Fruit fly (Drosophila melanogaster) whole organism, embryonic: Measurements from ENCODE around the gene CG11700.

Experiments
- Atf3 ChIP-seq: fragments of 200-800 bp; sonication (Bioruptor generic); optimal IDR thresholded peaks from 3 replicates; lab custom pipeline; 2016; ENCODE audit warnings: missing biosample characterization, missing genetic modification characterization
- Bgb ChIP-seq: fragments of 200-800 bp; sonication (Bioruptor generic); IDR thresholded peaks from 2 replicates; pipeline ENCODE4 v1.3.6; 2022; ENCODE audit warnings: missing biosample characterization, missing genetic modification characterization; ENCODE audit not compliant: partially characterized antibody
- CG10654 ChIP-seq: fragments of 200-800 bp; sonication (Bioruptor generic); optimal IDR thresholded peaks from 2 replicates; lab custom pipeline; 2016; ENCODE audit warnings: missing biosample characterization, missing genetic modification characterization
- CG12236 ChIP-seq: fragments of 200-800 bp; sonication (Bioruptor generic); optimal IDR thresholded peaks from 2 replicates; lab custom pipeline; 2016; ENCODE audit warnings: missing biosample characterization, missing genetic modification characterization
- CG12299 ChIP-seq: fragments of 200-800 bp; sonication (Bioruptor generic); optimal IDR thresholded peaks from 2 replicates; lab custom pipeline; 2018; ENCODE audit warnings: missing biosample characterization, mild to moderate bottlenecking, missing genetic modification characterization
- CG14860 ChIP-seq: fragments of 200-800 bp; sonication (Bioruptor generic); IDR thresholded peaks from 3 replicates; pipeline ENCODE4 v1.3.6; 2022; ENCODE audit warnings: missing biosample characterization, missing genetic modification characterization; ENCODE audit not compliant: partially characterized antibody
- CG15269 ChIP-seq: fragments of 200-800 bp; sonication (Bioruptor generic); optimal IDR thresholded peaks from 2 replicates; lab custom pipeline; 2018; ENCODE audit warnings: missing biosample characterization, mild to moderate bottlenecking, missing genetic modification characterization, moderate library complexity
- CG17359 ChIP-seq: fragments of 200-800 bp; sonication (Bioruptor generic); optimal IDR thresholded peaks from 3 replicates; lab custom pipeline; 2018; ENCODE audit warnings: missing biosample characterization, mild to moderate bottlenecking, missing genetic modification characterization, moderate library complexity
- CG1832 ChIP-seq: fragments of 200-800 bp; sonication (Bioruptor generic); optimal IDR thresholded peaks from 2 replicates; lab custom pipeline; 2017; ENCODE audit warnings: missing biosample characterization, mild to moderate bottlenecking, missing genetic modification characterization, inconsistent platforms
- CG2129 ChIP-seq: fragments of 200-800 bp; sonication (Bioruptor generic); IDR thresholded peaks from 2 replicates; pipeline ENCODE4 v1.3.6; 2022; ENCODE audit warnings: missing biosample characterization, missing genetic modification characterization; ENCODE audit not compliant: partially characterized antibody
- CG3065 ChIP-seq: fragments of 200-800 bp; sonication (Bioruptor generic); optimal IDR thresholded peaks from 2 replicates; lab custom pipeline; 2016; ENCODE audit warnings: missing biosample characterization, missing genetic modification characterization
- CG33557 ChIP-seq: fragments of 200-800 bp; sonication (Bioruptor generic); optimal IDR thresholded peaks from 2 replicates; lab custom pipeline; 2019; ENCODE audit warnings: missing biosample characterization, mild to moderate bottlenecking, missing genetic modification characterization, moderate library complexity
- CG3726 ChIP-seq: fragments of 200-800 bp; sonication (Bioruptor generic); IDR thresholded peaks from 3 replicates; pipeline ENCODE4, ENCODE4 v1.3.6; 2022; ENCODE audit warnings: missing biosample characterization, missing genetic modification characterization
- CG3847 ChIP-seq: fragments of 200-800 bp; sonication (Bioruptor generic); IDR thresholded peaks from 2 replicates; pipeline ENCODE4 v1.3.6; 2022; ENCODE audit warnings: missing biosample characterization, missing genetic modification characterization
- CG4617 ChIP-seq: fragments of 200-800 bp; sonication (Bioruptor generic); optimal IDR thresholded peaks from 3 replicates; lab custom pipeline; 2016; ENCODE audit warnings: missing biosample characterization, missing genetic modification characterization, borderline replicate concordance
- CG4820 ChIP-seq: fragments of 200-800 bp; sonication (Bioruptor generic); optimal IDR thresholded peaks from 3 replicates; lab custom pipeline; 2016; ENCODE audit warnings: missing biosample characterization, missing genetic modification characterization
- CG4854 ChIP-seq: fragments of 200-800 bp; sonication (Bioruptor generic); optimal IDR thresholded peaks from 2 replicates; lab custom pipeline; 2016; ENCODE audit warnings: missing biosample characterization, missing genetic modification characterization, inconsistent platforms
- CG6254 ChIP-seq: fragments of 200-800 bp; sonication (Bioruptor generic); optimal IDR thresholded peaks from 3 replicates; lab custom pipeline; 2017; ENCODE audit warnings: mild to moderate bottlenecking, missing biosample characterization, missing genetic modification reagents, missing genetic modification characterization
- CG6683 ChIP-seq: fragments of 200-800 bp; sonication (Bioruptor generic); optimal IDR thresholded peaks from 2 replicates; lab custom pipeline; 2017; ENCODE audit warnings: missing biosample characterization, mild to moderate bottlenecking, missing genetic modification characterization, missing genetic modification reagents
- CG6689 ChIP-seq: fragments of 200-800 bp; sonication (Bioruptor generic); IDR thresholded peaks from 2 replicates; pipeline ENCODE4 v1.3.6; 2022; ENCODE audit warnings: missing biosample characterization, missing genetic modification characterization
- CG9437 ChIP-seq: fragments of 200-800 bp; sonication (Bioruptor generic); optimal IDR thresholded peaks from 2 replicates; lab custom pipeline; 2018; ENCODE audit warnings: missing biosample characterization, mild to moderate bottlenecking, missing genetic modification characterization
- CG9727 ChIP-seq: fragments of 200-800 bp; sonication (Bioruptor generic); optimal IDR thresholded peaks from 3 replicates; lab custom pipeline; 2017; ENCODE audit warnings: missing biosample characterization, mild to moderate bottlenecking, missing genetic modification characterization
- CG9817 ChIP-seq: fragments of 200-800 bp; sonication (Bioruptor generic); optimal IDR thresholded peaks from 2 replicates; lab custom pipeline; 2018; ENCODE audit warnings: missing biosample characterization, mild to moderate bottlenecking, missing genetic modification characterization, moderate library complexity
- CTCF ChIP-seq: fragments of 200-800 bp; sonication (Bioruptor generic); optimal IDR thresholded peaks from 2 replicates; lab custom pipeline; 2017; ENCODE audit warnings: missing biosample characterization, mild to moderate bottlenecking, missing genetic modification characterization, moderate library complexity
- Fer1 ChIP-seq: fragments of 200-800 bp; sonication (Bioruptor generic); optimal IDR thresholded peaks from 2 replicates; lab custom pipeline; 2017; ENCODE audit warnings: missing biosample characterization, mild to moderate bottlenecking, missing genetic modification characterization
- HLH4C ChIP-seq: fragments of 200-800 bp; sonication (Bioruptor generic); IDR thresholded peaks from 3 replicates; pipeline ENCODE4 v1.3.6; 2022; ENCODE audit warnings: missing biosample characterization, missing genetic modification characterization; ENCODE audit not compliant: partially characterized antibody
- Hr3 ChIP-seq: fragments of 200-800 bp; sonication (Bioruptor generic); optimal IDR thresholded peaks from 3 replicates; lab custom pipeline; 2016; ENCODE audit warnings: missing biosample characterization, missing genetic modification characterization
- NC2α ChIP-seq: fragments of 200-800 bp; sonication (Bioruptor generic); optimal IDR thresholded peaks from 2 replicates; lab custom pipeline; 2016; ENCODE audit warnings: missing biosample characterization, missing genetic modification characterization
- NK7.1 ChIP-seq: fragments of 200-800 bp; sonication (Bioruptor generic); optimal IDR thresholded peaks from 3 replicates; lab custom pipeline; 2016; ENCODE audit warnings: missing biosample characterization, missing genetic modification characterization
- Scr ChIP-seq: fragments of 200-800 bp; sonication (Bioruptor generic); IDR thresholded peaks from 2 replicates; pipeline ENCODE4 v1.3.6; 2022; ENCODE audit warnings: missing biosample characterization, missing genetic modification characterization; ENCODE audit not compliant: partially characterized antibody
- bcd ChIP-seq: fragments of 200-800 bp; sonication (Bioruptor generic); optimal IDR thresholded peaks from 2 replicates; lab custom pipeline; 2017; ENCODE audit warnings: missing biosample characterization, mild to moderate bottlenecking, missing genetic modification characterization
- ci ChIP-seq: fragments of 200-800 bp; sonication (Bioruptor generic); IDR thresholded peaks from 3 replicates; pipeline ENCODE4 v1.3.6; 2022; ENCODE audit warnings: missing biosample characterization, missing genetic modification characterization
- crp ChIP-seq, 2 experiments: fragments of 200-800 bp; sonication (Bioruptor generic); optimal IDR thresholded peaks; 2 replicates in 1 of 2; 3 replicates in 1 of 2; lab custom pipeline; 2017; ENCODE audit warnings: missing biosample characterization in 2 of 2, missing genetic modification characterization in 2 of 2, mild to moderate bottlenecking in 1 of 2, moderate library complexity in 1 of 2
- dati ChIP-seq: fragments of 200-800 bp; sonication (Bioruptor generic); IDR thresholded peaks from 2 replicates; pipeline ENCODE4 v1.3.6; 2022; ENCODE audit warnings: missing biosample characterization, missing genetic modification characterization
- gcm2 ChIP-seq: fragments of 200-800 bp; sonication (Bioruptor generic); optimal IDR thresholded peaks from 2 replicates; lab custom pipeline; 2016; ENCODE audit warnings: missing biosample characterization, missing genetic modification characterization
- gfzf ChIP-seq: fragments of 200-800 bp; sonication (Bioruptor generic); optimal IDR thresholded peaks from 2 replicates; lab custom pipeline; 2016; ENCODE audit warnings: missing biosample characterization, mild to moderate bottlenecking, missing genetic modification characterization, moderate library complexity
- jigr1 ChIP-seq: fragments of 200-800 bp; sonication (Bioruptor generic); IDR thresholded peaks from 3 replicates; pipeline ENCODE4 v1.3.6; 2022; ENCODE audit warnings: missing biosample characterization, missing genetic modification characterization
- maf-S ChIP-seq: fragments of 200-800 bp; sonication (Bioruptor generic); optimal IDR thresholded peaks from 2 replicates; lab custom pipeline; 2016; ENCODE audit warnings: missing biosample characterization, missing genetic modification characterization
- mam ChIP-seq: fragments of 200-800 bp; sonication (Bioruptor generic); optimal IDR thresholded peaks from 3 replicates; lab custom pipeline; 2016; ENCODE audit warnings: missing biosample characterization, missing genetic modification characterization
- pho ChIP-seq: fragments of 200-800 bp; sonication (Bioruptor generic); optimal IDR thresholded peaks from 2 replicates; lab custom pipeline; 2016; ENCODE audit warnings: missing biosample characterization, missing genetic modification characterization
- pnt ChIP-seq: fragments of 200-800 bp; sonication (Bioruptor generic); optimal IDR thresholded peaks from 3 replicates; lab custom pipeline; 2016; ENCODE audit warnings: missing biosample characterization, missing genetic modification characterization
- prd ChIP-seq, 3 experiments: fragments of >200 bp in 2 of 3; fragments of 200-800 bp in 1 of 3; sonication (Bioruptor generic) in 1 of 3; optimal IDR thresholded peaks in 2 of 3; IDR thresholded peaks in 1 of 3; 2 replicates in 2 of 3; 3 replicates in 1 of 3; pipeline versions ENCODE4 v1.3.6 to Lab custom; 2017 to 2022; ENCODE audit warnings: missing biosample characterization in 1 of 3, missing genetic modification characterization in 1 of 3
- row ChIP-seq: fragments of 200-800 bp; sonication (Bioruptor generic); IDR thresholded peaks from 3 replicates; pipeline ENCODE4 v1.3.6; 2022; ENCODE audit warnings: missing biosample characterization, missing genetic modification characterization
- scrt ChIP-seq: fragments of 200-800 bp; sonication (Bioruptor generic); optimal IDR thresholded peaks from 2 replicates; lab custom pipeline; 2018; ENCODE audit warnings: missing biosample characterization, mild to moderate bottlenecking, missing genetic modification characterization, moderate library complexity
- sd ChIP-seq: fragments of 200-800 bp; sonication (Bioruptor generic); optimal IDR thresholded peaks from 3 replicates; lab custom pipeline; 2018; ENCODE audit warnings: missing biosample characterization, mild to moderate bottlenecking, missing genetic modification characterization, moderate library complexity
- tna ChIP-seq: fragments of 200-800 bp; sonication (Bioruptor generic); IDR thresholded peaks from 2 replicates; pipeline ENCODE4 v1.3.6; 2022; ENCODE audit warnings: missing biosample characterization, missing genetic modification characterization; ENCODE audit not compliant: partially characterized antibody
- vnd ChIP-seq: fragments of 200-800 bp; sonication (Bioruptor generic); IDR thresholded peaks from 3 replicates; pipeline ENCODE4 v1.3.6; 2022; ENCODE audit warnings: missing biosample characterization, missing genetic modification characterization; ENCODE audit not compliant: partially characterized antibody
- zen2 ChIP-seq: fragments of 200-800 bp; sonication (Bioruptor generic); IDR thresholded peaks from 3 replicates; pipeline ENCODE4 v1.3.6; 2022; ENCODE audit warnings: missing biosample characterization, missing genetic modification characterization; ENCODE audit not compliant: partially characterized antibody
- zfh2 ChIP-seq: fragments of 200-800 bp; sonication (Bioruptor generic); optimal IDR thresholded peaks from 2 replicates; lab custom pipeline; 2016; ENCODE audit warnings: missing biosample characterization, missing genetic modification characterization

Gene CG11700

dm6 chrX:6295129-6295539, 11.8 kb upstream of the CG11700 start, which contains the start of the genes CG15891 and CG3815 (continued):
- TF ChIP-seq tna (GFP tag; lab: Robert Waterston, UW), result no peak
- peak; percentile 61 for TF ChIP-seq CG33557
- TF ChIP-seq Fer1 (GFP tag; lab: Kevin White, UChicago), result peak; percentile 67
- no peak for TF ChIP-seq CG3065 (GFP tag; lab: Kevin White, UChicago)
- TF ChIP-seq ci (GFP tag; lab: Robert Waterston, UW), result 0 out of 3 replicates have a peak, but pooled peaks have one; percentile 40
- peak; percentile 63 for TF ChIP-seq CG9817
- peak; percentile 55; the same call in 1 of the 2 replicates for TF ChIP-seq Scr
- TF ChIP-seq CG10654, result peak; percentile 37
- no peak for TF ChIP-seq CG3726 (GFP tag; lab: Robert Waterston, UW)
- no peak for TF ChIP-seq CG6683 (GFP tag; lab: Kevin White, UChicago)
- peak; percentile 61 for TF ChIP-seq bcd (GFP tag; lab: Kevin White, UChicago)
- peak; percentile 64 for TF ChIP-seq gfzf (GFP tag; lab: Kevin White, UChicago)
- TF ChIP-seq NC2α (GFP tag; lab: Kevin White, UChicago), result no peak
- peak; percentile 52 for TF ChIP-seq CG9727 (GFP tag; lab: Kevin White, UChicago)
- peak; percentile 71 for TF ChIP-seq CG4617
- no peak for TF ChIP-seq dati (GFP tag; lab: Robert Waterston, UW)
- TF ChIP-seq CG17359 (tag; lab: Kevin White, UChicago), result peak; percentile 25
- no peak for TF ChIP-seq prd (optimal IDR thresholded peaks at IDR 0.05; lab: Kevin White, UChicago)
- peak; percentile 71 for TF ChIP-seq prd (GFP tag; IDR thresholded peaks at IDR 0.05; lab: Robert Waterston, UW)
- peak; percentile 2 for TF ChIP-seq CTCF (GFP tag; lab: Kevin White, UChicago)
- TF ChIP-seq CG6689, result no peak; the same call in 1 of the 2 replicates
- TF ChIP-seq pho (GFP tag; lab: Kevin White, UChicago), result peak; percentile 47
- peak; percentile 53 for TF ChIP-seq Atf3 (GFP tag; lab: Kevin White, UChicago)
- TF ChIP-seq zfh2 (GFP tag; lab: Kevin White, UChicago), result peak; percentile 72
- TF ChIP-seq CG12299 (tag; lab: Kevin White, UChicago), result peak; percentile 23
- no peak for TF ChIP-seq CG1832 (GFP tag; lab: Kevin White, UChicago)
- TF ChIP-seq CG9437 (GFP tag; lab: Kevin White, UChicago), result peak; percentile 80
- no peak for TF ChIP-seq CG6254
- TF ChIP-seq vnd (GFP tag; lab: Robert Waterston, UW), result no peak
- TF ChIP-seq HLH4C (GFP tag; lab: Robert Waterston, UW), result 0 out of 3 replicates have a peak, but pooled peaks have one; percentile 35
- peak in 1 of 2 experiments; percentile 36 for TF ChIP-seq crp (GFP tag; optimal IDR thresholded peaks at IDR 0.05; lab: Kevin White, UChicago)
- TF ChIP-seq Bgb (GFP tag; lab: Robert Waterston, UW), result peak; percentile 23; the same call in 1 of the 2 replicates
- peak; percentile 82 for TF ChIP-seq CG3847 (GFP tag; lab: Robert Waterston, UW)
- peak; percentile 10 for TF ChIP-seq CG4820
- no peak for TF ChIP-seq zen2 (GFP tag; lab: Robert Waterston, UW)
- TF ChIP-seq row (GFP tag; lab: Robert Waterston, UW), result peak; percentile 93
- TF ChIP-seq CG15269 (tag; lab: Kevin White, UChicago), result no peak
- no peak for TF ChIP-seq sd
- 0 out of 3 replicates have a peak, but pooled peaks have one; percentile 32 for TF ChIP-seq jigr1 (GFP tag; lab: Robert Waterston, UW)
- TF ChIP-seq mam (GFP tag; lab: Kevin White, UChicago), result peak; percentile 60
- no peak for TF ChIP-seq CG14860 (GFP tag; lab: Robert Waterston, UW)
- TF ChIP-seq NK7.1 (GFP tag; lab: Kevin White, UChicago), result peak; percentile 23
- TF ChIP-seq Hr3 (GFP tag; lab: Kevin White, UChicago), result peak; percentile 51
- TF ChIP-seq CG4854, result no peak
- no peak for TF ChIP-seq CG12236 (GFP tag; lab: Kevin White, UChicago)
- peak; percentile 25 for TF ChIP-seq pnt
- TF ChIP-seq CG2129 (GFP tag; lab: Robert Waterston, UW), result no peak
- no peak for TF ChIP-seq scrt (GFP tag; lab: Kevin White, UChicago)
- no peak for TF ChIP-seq gcm2 (GFP tag; lab: Kevin White, UChicago)
- TF ChIP-seq maf-S (GFP tag; lab: Kevin White, UChicago), result peak; percentile 30
